Worm (Caenorhabditis elegans) whole organism, L3 larva: ENCODE results near the gene C25B8.8.
A peak's percentile ranks its signal among the peaks of the same experiment; 100 is the strongest.

Experiments
- R02D3.7 ChIP-seq: fragments of 150-350 bp; optimal IDR thresholded peaks from 2 replicates; lab custom pipeline; 2014; ENCODE audit warnings: missing biosample characterization, missing genetic modification characterization
- ceh-28 ChIP-seq: fragments of 150-350 bp; optimal IDR thresholded peaks from 2 replicates; lab custom pipeline; 2014; ENCODE audit warnings: missing biosample characterization, missing genetic modification reagents, missing genetic modification characterization
- ceh-82 ChIP-seq: fragments of 150-350 bp; optimal IDR thresholded peaks from 2 replicates; lab custom pipeline; 2014; ENCODE audit warnings: missing biosample characterization, missing genetic modification characterization
- ceh-9 ChIP-seq: sonication (generic microtip); optimal IDR thresholded peaks from 2 replicates; lab custom pipeline; 2018; ENCODE audit warnings: missing biosample characterization, missing genetic modification characterization
- daf-12 ChIP-seq: fragments of 150-350 bp; optimal IDR thresholded peaks from 2 replicates; lab custom pipeline; 2014; ENCODE audit warnings: missing biosample characterization, missing genetic modification reagents, missing genetic modification characterization
- egl-5 ChIP-seq: fragments of 150-350 bp; optimal IDR thresholded peaks from 2 replicates; lab custom pipeline; 2017; ENCODE audit warnings: missing biosample characterization, missing genetic modification reagents, missing genetic modification characterization, inconsistent platforms
- elt-1 ChIP-seq: fragments of 150-350 bp; optimal IDR thresholded peaks from 2 replicates; lab custom pipeline; 2014; ENCODE audit warnings: missing biosample characterization, missing genetic modification characterization
- elt-2 ChIP-seq: sonication (generic microtip); optimal IDR thresholded peaks from 2 replicates; lab custom pipeline; 2016; ENCODE audit warnings: missing genetic modification reagents, mild to moderate bottlenecking, missing genetic modification characterization, missing compliant biosample characterization
- eor-1 ChIP-seq, 2 experiments: fragments of 150-350 bp; optimal IDR thresholded peaks; 2 replicates each; lab custom pipeline; 2014 to 2018; ENCODE audit warnings: missing biosample characterization in 2 of 2, missing genetic modification characterization in 2 of 2
- fkh-10 ChIP-seq: sonication (generic microtip); optimal IDR thresholded peaks from 2 replicates; lab custom pipeline; 2017; ENCODE audit warnings: missing biosample characterization, missing genetic modification reagents, missing genetic modification characterization
- hmg-11 ChIP-seq: sonication (generic microtip); optimal IDR thresholded peaks from 2 replicates; lab custom pipeline; 2016; ENCODE audit warnings: missing genetic modification characterization, missing compliant biosample characterization
- lin-39 ChIP-seq: fragments of 150-350 bp; optimal IDR thresholded peaks from 2 replicates; lab custom pipeline; 2018; ENCODE audit warnings: missing biosample characterization, missing genetic modification reagents, missing genetic modification characterization
- lsy-12 ChIP-seq: sonication (generic microtip); optimal IDR thresholded peaks from 2 replicates; lab custom pipeline; 2016; ENCODE audit warnings: mild to moderate bottlenecking, missing genetic modification characterization, missing compliant biosample characterization
- mdl-1 ChIP-seq: fragments of 150-350 bp; optimal IDR thresholded peaks from 2 replicates; lab custom pipeline; 2014; ENCODE audit warnings: missing biosample characterization, missing genetic modification characterization
- mml-1 ChIP-seq: fragments of 150-350 bp; sonication (generic microtip); optimal IDR thresholded peaks from 3 replicates; lab custom pipeline; 2014; ENCODE audit warnings: missing biosample characterization, missing genetic modification characterization
- nhr-11 ChIP-seq: fragments of 150-350 bp; optimal IDR thresholded peaks from 2 replicates; lab custom pipeline; 2014; ENCODE audit warnings: missing biosample characterization, missing genetic modification characterization
- nhr-23 ChIP-seq: fragments of 150-350 bp; optimal IDR thresholded peaks from 2 replicates; lab custom pipeline; 2014; ENCODE audit warnings: missing biosample characterization, missing genetic modification reagents, missing genetic modification characterization
- nhr-237 ChIP-seq: fragments of 150-350 bp; optimal IDR thresholded peaks from 2 replicates; lab custom pipeline; 2014; ENCODE audit warnings: missing biosample characterization, missing genetic modification characterization
- nhr-28 ChIP-seq: fragments of 150-350 bp; optimal IDR thresholded peaks from 2 replicates; lab custom pipeline; 2014; ENCODE audit warnings: missing biosample characterization, missing genetic modification characterization
- nhr-43 ChIP-seq: sonication (generic microtip); optimal IDR thresholded peaks from 2 replicates; lab custom pipeline; 2016; ENCODE audit warnings: mild to moderate bottlenecking, missing genetic modification characterization, missing compliant biosample characterization; ENCODE audit not compliant: poor library complexity, severe bottlenecking
- nhr-67 ChIP-seq: fragments of 150-350 bp; optimal IDR thresholded peaks from 2 replicates; lab custom pipeline; 2014; ENCODE audit warnings: missing biosample characterization, missing genetic modification characterization
- nhr-77 ChIP-seq: fragments of 150-350 bp; optimal IDR thresholded peaks from 2 replicates; lab custom pipeline; 2014; ENCODE audit warnings: missing biosample characterization, missing genetic modification characterization
- pha-4 ChIP-seq: fragments of 150-350 bp; optimal IDR thresholded peaks from 2 replicates; lab custom pipeline; 2014; ENCODE audit warnings: missing biosample characterization, missing genetic modification reagents, missing genetic modification characterization
- pqm-1 ChIP-seq: fragments of 150-350 bp; optimal IDR thresholded peaks from 2 replicates; lab custom pipeline; 2017; ENCODE audit warnings: missing biosample characterization, missing genetic modification characterization, inconsistent platforms
- sea-2 ChIP-seq: fragments of 150-350 bp; sonication (generic microtip); optimal IDR thresholded peaks from 4 replicates; lab custom pipeline; 2014; ENCODE audit warnings: missing biosample characterization, missing genetic modification reagents, missing genetic modification characterization
- skn-1 ChIP-seq: fragments of 150-350 bp; optimal IDR thresholded peaks from 2 replicates; lab custom pipeline; 2014; ENCODE audit warnings: missing biosample characterization, missing genetic modification characterization
- unc-39 ChIP-seq: sonication (generic microtip); optimal IDR thresholded peaks from 4 replicates; lab custom pipeline; 2017; ENCODE audit warnings: missing biosample characterization, missing genetic modification characterization
- unc-62 ChIP-seq: fragments of 150-350 bp; sonication (generic microtip); optimal IDR thresholded peaks from 4 replicates; lab custom pipeline; 2014; ENCODE audit warnings: missing biosample characterization, missing genetic modification reagents, missing genetic modification characterization
- zag-1 ChIP-seq: fragments of 150-350 bp; optimal IDR thresholded peaks from 2 replicates; lab custom pipeline; 2014; ENCODE audit warnings: missing biosample characterization, missing genetic modification characterization
- ztf-4 ChIP-seq: fragments of 150-350 bp; optimal IDR thresholded peaks from 2 replicates; lab custom pipeline; 2014; ENCODE audit warnings: missing biosample characterization, missing genetic modification characterization

The C25B8.8 gene

ce11 chrX:6644971-6645704 lies 35.3 kb downstream of the C25B8.8 start, which contains the start of gene C56E10.3:
C56E10.3 (plus strand) TSS chrX:6645654.
- TF ChIP-seq pha-4 (tag; lab: Kevin White, UChicago): peak; percentile 96
- peak; percentile 76 for TF ChIP-seq pqm-1 (tag; lab: Kevin White, UChicago)
- no peak for TF ChIP-seq elt-1 (tag; lab: Kevin White, UChicago)
- TF ChIP-seq fkh-10 (GFP tag; lab: Kevin White, UChicago): no peak
- peak; percentile 86 for TF ChIP-seq elt-2
- TF ChIP-seq, all 47 proteins: peak for 3

- TF ChIP-seq unc-39 (tag; lab: Kevin White, UChicago) (no peak), pqm-1 (tag; lab: Kevin White, UChicago) (peak; percentile 64), elt-2 (peak; percentile 63), zag-1 (tag; lab: Kevin White, UChicago) (no peak), elt-1 (tag; lab: Kevin White, UChicago) (no peak), pha-4 (tag; lab: Kevin White, UChicago) (peak; percentile 14), lsy-12 (tag; lab: Kevin White, UChicago) (no peak)
These were observed 36.7 kb downstream of the C25B8.8 start for ce11 chrX:6646387-6647061.

ce11 chrX:6649573-6649972 lies 39.8 kb downstream of the C25B8.8 start:
- TF ChIP-seq sea-2 (GFP tag; lab: Kevin White, UChicago): no peak
- TF ChIP-seq nhr-43: peak; percentile 66
- TF ChIP-seq nhr-11: no peak
- TF ChIP-seq daf-12 (tag; lab: Kevin White, UChicago): no peak
- TF ChIP-seq eor-1 (tag; optimal IDR thresholded peaks at IDR 0.05; lab: Kevin White, UChicago): no peak
- TF ChIP-seq ceh-9: no peak
- TF ChIP-seq ceh-28 (tag; lab: Kevin White, UChicago): no peak
- TF ChIP-seq nhr-28: no peak
- no peak for TF ChIP-seq lin-39 (tag; lab: Kevin White, UChicago)
- TF ChIP-seq nhr-23: peak; percentile 10
- no peak for TF ChIP-seq mdl-1 (tag; lab: Kevin White, UChicago)
- TF ChIP-seq elt-2: no peak
- no peak for TF ChIP-seq ceh-82 (tag; lab: Kevin White, UChicago)
- no peak for TF ChIP-seq R02D3.7 (tag; lab: Kevin White, UChicago)
- no peak for TF ChIP-seq nhr-67 (tag; lab: Kevin White, UChicago)
- TF ChIP-seq zag-1 (tag; lab: Kevin White, UChicago): no peak

- TF ChIP-seq nhr-67 (tag; lab: Kevin White, UChicago) (no peak), nhr-11 (no peak), nhr-237 (no peak), pha-4 (tag; lab: Kevin White, UChicago) (peak; percentile 67), pqm-1 (tag; lab: Kevin White, UChicago) (peak; percentile 54), sea-2 (GFP tag; lab: Kevin White, UChicago) (no peak), egl-5 (tag; lab: Kevin White, UChicago) (no peak), elt-2 (peak; percentile 75), mml-1 (tag; lab: Kevin White, UChicago) (no peak), unc-62 (no peak), elt-1 (tag; lab: Kevin White, UChicago) (peak; percentile 6), hmg-11 (tag; lab: Kevin White, UChicago) (no peak), nhr-77 (no peak), nhr-28 (no peak), nhr-43 (no peak), ceh-82 (tag; lab: Kevin White, UChicago) (no peak)
- TF ChIP-seq, all 47 proteins: peak for 4
These were observed 43.4 kb downstream of the C25B8.8 start for ce11 chrX:6653173-6653572.

- TF ChIP-seq pqm-1 (tag; lab: Kevin White, UChicago): peak; percentile 66
- no peak for TF ChIP-seq skn-1
- no peak for TF ChIP-seq eor-1 (tag; optimal IDR thresholded peaks at IDR 0.05; lab: Kevin White, UChicago)
- no peak for TF ChIP-seq ztf-4 (tag; lab: Kevin White, UChicago)
- peak; percentile 80 for TF ChIP-seq elt-2
- TF ChIP-seq, all 47 proteins: peak for 2
These were observed 44.3 kb downstream of the C25B8.8 start for ce11 chrX:6654139-6654538.
